Worm (Caenorhabditis elegans) whole organism, L1 larva: ENCODE measurements around the gene cdh-10.

Source experiments
- ama-1 ChIP-seq: fragments of 150-350 bp; optimal IDR thresholded peaks from 2 replicates; lab custom pipeline; 2014
- nhr-76 ChIP-seq: sonication (generic microtip); optimal IDR thresholded peaks from 2 replicates; lab custom pipeline; 2017; ENCODE audit warnings: missing biosample characterization, missing genetic modification characterization
- snpc-4 ChIP-seq: fragments of 150-350 bp; optimal IDR thresholded peaks from 2 replicates; lab custom pipeline; 2014; ENCODE audit warnings: missing biosample characterization, missing genetic modification characterization
- tbx-2 ChIP-seq: sonication (generic microtip); optimal IDR thresholded peaks from 2 replicates; lab custom pipeline; 2016; ENCODE audit warnings: missing genetic modification characterization, missing compliant biosample characterization
- xbp-1 ChIP-seq: sonication (generic microtip); optimal IDR thresholded peaks from 2 replicates; lab custom pipeline; 2016; ENCODE audit warnings: missing genetic modification characterization, missing compliant biosample characterization
- ztf-11 ChIP-seq, 2 experiments: sonication (generic microtip); optimal IDR thresholded peaks; 2 replicates each; lab custom pipeline; 2016 to 2017; ENCODE audit warnings: missing genetic modification characterization in 2 of 2, missing biosample characterization in 1 of 2, missing compliant biosample characterization in 1 of 2

- TF ChIP-seq tbx-2 (tag; lab: Kevin White, UChicago), result no peak
- no peak for TF ChIP-seq xbp-1 (tag; lab: Kevin White, UChicago)
- TF ChIP-seq ztf-11 (tag; optimal IDR thresholded peaks at IDR 0.05; lab: Kevin White, UChicago), result no peak
- no peak for TF ChIP-seq nhr-76 (tag; lab: Kevin White, UChicago)
- TF ChIP-seq snpc-4 (tag; lab: Kevin White, UChicago), result no peak
- no peak for TF ChIP-seq ama-1 (lab: Kevin White, UChicago)
Observed at ce11 chrIV:2488520-2488919, 25.4 kb upstream of the cdh-10 start, which contains the start of gene Y69A2AR.19.
